Worm (Caenorhabditis elegans): ENCODE measurements around the gene sre-43.

- TF ChIP-seq sox-4 (tag; optimal IDR thresholded peaks at IDR 0.05) (no peak), sdc-2 (tag; optimal IDR thresholded peaks at IDR 0.05) (no peak)
These were observed 12.9 kb upstream of the sre-43 start for ce11 chrII:13981819-13982218.

All from whole organism, late embryonic.